Worm (Caenorhabditis elegans): ENCODE results near the gene ZC404.15.

- TF ChIP-seq fos-1 (tag; optimal IDR thresholded peaks at IDR 0.05) (no peak), nhr-77 (tag; optimal IDR thresholded peaks at IDR 0.05) (no peak), elt-3 (tag; optimal IDR thresholded peaks at IDR 0.05) (no peak), ztf-11 (tag; optimal IDR thresholded peaks at IDR 0.05) (no peak), lsy-2 (tag; optimal IDR thresholded peaks at IDR 0.05) (no peak)
Measured at ce11 chrV:6813862-6814261, 33.6 kb downstream of the ZC404.15 start.
